Worm (Caenorhabditis elegans): Measurements from ENCODE around the gene Y14H12A.2.

DNA sequence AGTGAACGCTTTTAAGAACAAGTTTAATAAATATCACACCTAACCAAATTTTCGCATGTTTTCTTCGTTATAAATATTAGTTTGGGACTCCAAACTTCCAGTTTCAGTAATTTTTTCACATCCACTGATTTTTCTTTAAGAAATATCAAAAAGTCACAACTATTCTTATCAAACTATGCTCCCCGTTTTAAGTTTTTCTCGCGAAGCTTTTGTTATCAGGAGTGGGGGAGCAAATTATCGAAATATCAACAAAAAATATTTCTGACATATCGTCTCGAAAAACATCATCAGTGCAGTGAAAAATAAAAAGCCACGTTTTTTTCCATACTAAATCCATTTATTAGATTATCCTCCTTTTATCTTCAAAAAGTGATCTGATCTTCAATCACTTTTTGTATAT, 2.6 kb upstream of the Y14H12A.2 start:
- TF ChIP-seq ama-1 (optimal IDR thresholded peaks at IDR 0.05) (no peak), nhr-76 (tag; optimal IDR thresholded peaks at IDR 0.05) (no peak)
